Fruit fly (Drosophila melanogaster) whole organism, adult: ENCODE data around the gene hid.

Experiments
- CG14711 ChIP-seq: fragments of 200-800 bp; sonication (Bioruptor generic); optimal IDR thresholded peaks from 2 replicates; lab custom pipeline; 2018; ENCODE audit warnings: missing biosample characterization, mild to moderate bottlenecking, missing genetic modification characterization, moderate library complexity
- CG5204 ChIP-seq: fragments of 200-800 bp; sonication (Bioruptor generic); optimal IDR thresholded peaks from 2 replicates; lab custom pipeline; 2016; ENCODE audit warnings: missing biosample characterization, missing genetic modification characterization
- Crg-1 ChIP-seq: fragments of 200-800 bp; sonication (Bioruptor generic); optimal IDR thresholded peaks from 2 replicates; lab custom pipeline; 2016; ENCODE audit warnings: missing biosample characterization, missing genetic modification characterization
- Hr96 ChIP-seq: fragments of 200-800 bp; sonication (Bioruptor generic); optimal IDR thresholded peaks from 2 replicates; lab custom pipeline; 2016; ENCODE audit warnings: missing biosample characterization, missing genetic modification characterization
- Mnt ChIP-seq: fragments of 200-800 bp; sonication (Bioruptor generic); optimal IDR thresholded peaks from 2 replicates; lab custom pipeline; 2016; ENCODE audit warnings: missing biosample characterization, mild to moderate bottlenecking, missing genetic modification characterization
- kay ChIP-seq: fragments of 200-800 bp; sonication (Bioruptor generic); peaks from one replicate; lab custom pipeline; 2016; ENCODE audit warnings: missing biosample characterization, missing genetic modification characterization, borderline replicate concordance
- tj ChIP-seq: fragments of 200-800 bp; sonication (Bioruptor generic); optimal IDR thresholded peaks from 3 replicates; lab custom pipeline; 2017; ENCODE audit warnings: missing biosample characterization, mild to moderate bottlenecking, missing genetic modification characterization, moderate library complexity
- toe ChIP-seq: fragments of 200-800 bp; sonication (Bioruptor generic); optimal IDR thresholded peaks from 2 replicates; lab custom pipeline; 2016; ENCODE audit warnings: missing biosample characterization, missing genetic modification characterization

DNA sequence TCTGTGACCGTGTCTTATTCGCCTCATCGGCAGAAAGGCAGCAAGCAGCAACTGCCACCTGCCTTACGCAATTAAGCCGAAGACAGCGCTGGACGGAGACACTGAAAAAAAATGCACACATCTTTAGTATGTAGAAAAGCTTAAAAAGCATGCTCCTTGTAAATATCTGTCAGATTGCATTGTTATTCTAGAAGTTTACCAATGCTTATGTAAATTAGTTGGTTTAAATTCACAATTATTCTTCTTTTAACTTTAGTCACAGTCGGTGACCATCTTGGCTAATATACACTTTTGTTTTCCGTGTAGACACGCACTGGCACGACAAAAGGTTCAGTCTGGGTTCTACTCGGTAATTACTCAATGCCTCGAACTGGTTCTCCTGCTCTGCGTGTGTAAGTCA, 30.2 kb upstream of the hid start:
- TF ChIP-seq Hr96 (GFP tag; lab: Kevin White, UChicago) = no peak
- TF ChIP-seq toe (GFP tag; lab: Kevin White, UChicago) = no peak
- no peak for TF ChIP-seq kay (GFP tag; lab: Kevin White, UChicago)
- TF ChIP-seq tj (GFP tag; lab: Kevin White, UChicago) = no peak
- no peak for TF ChIP-seq CG5204 (GFP tag; lab: Kevin White, UChicago)
- TF ChIP-seq Crg-1 (GFP tag; lab: Kevin White, UChicago) = no peak
- TF ChIP-seq CG14711 (tag; lab: Kevin White, UChicago) = no peak
- TF ChIP-seq Mnt (GFP tag; lab: Kevin White, UChicago) = no peak
